Fruit fly (Drosophila melanogaster) whole organism, prepupa: ENCODE results near the gene eIF3d1.

Source experiments
- Blimp-1 ChIP-seq: fragments of 200-800 bp; sonication (Bioruptor generic); optimal IDR thresholded peaks from 3 replicates; lab custom pipeline; 2017; ENCODE audit warnings: missing biosample characterization, missing genetic modification characterization, mild to moderate bottlenecking, moderate library complexity, missing genetic modification reagents
- CG10631 ChIP-seq: fragments of 200-800 bp; sonication (Bioruptor generic); optimal IDR thresholded peaks from 2 replicates; lab custom pipeline; 2016; ENCODE audit warnings: missing biosample characterization, missing genetic modification characterization
- CG10669 ChIP-seq: fragments of 200-800 bp; sonication (Bioruptor generic); optimal IDR thresholded peaks from 3 replicates; lab custom pipeline; 2018; ENCODE audit warnings: missing biosample characterization, mild to moderate bottlenecking, missing genetic modification characterization, moderate library complexity
- CG11294 ChIP-seq: fragments of 200-800 bp; sonication (Bioruptor generic); IDR thresholded peaks from 2 replicates; pipeline ENCODE4 v1.3.6; 2022; ENCODE audit warnings: missing biosample characterization, missing genetic modification characterization
- CG15336 ChIP-seq: fragments of 200-800 bp; sonication (Bioruptor generic); IDR thresholded peaks from 2 replicates; pipeline ENCODE4 v1.3.6; 2022; ENCODE audit warnings: missing biosample characterization, missing genetic modification characterization
- CG1621 ChIP-seq: fragments of 200-800 bp; sonication (Bioruptor generic); optimal IDR thresholded peaks from 3 replicates; lab custom pipeline; 2018; ENCODE audit warnings: missing biosample characterization, mild to moderate bottlenecking, missing genetic modification characterization
- CG3032 ChIP-seq: fragments of 200-800 bp; optimal IDR thresholded peaks from 2 replicates; lab custom pipeline; 2019; ENCODE audit warnings: missing biosample characterization, mild to moderate bottlenecking, missing genetic modification characterization, moderate library complexity
- CG31627 ChIP-seq: fragments of 200-800 bp; sonication (Bioruptor generic); optimal IDR thresholded peaks from 3 replicates; lab custom pipeline; 2016; ENCODE audit warnings: missing biosample characterization, missing genetic modification characterization
- CG32006 ChIP-seq: fragments of 200-800 bp; sonication (Bioruptor generic); optimal IDR thresholded peaks from 3 replicates; lab custom pipeline; 2017; ENCODE audit warnings: missing biosample characterization, mild to moderate bottlenecking, missing genetic modification characterization
- CG34406 ChIP-seq: fragments of 200-800 bp; sonication (Bioruptor generic); optimal IDR thresholded peaks from 3 replicates; lab custom pipeline; 2016; ENCODE audit warnings: missing biosample characterization, missing genetic modification characterization
- CG3919 ChIP-seq: fragments of 200-800 bp; sonication (Bioruptor generic); optimal IDR thresholded peaks from 3 replicates; lab custom pipeline; 2016; ENCODE audit warnings: missing biosample characterization, missing genetic modification characterization
- CG4318 ChIP-seq: fragments of 200-800 bp; sonication (Bioruptor generic); optimal IDR thresholded peaks from 3 replicates; lab custom pipeline; 2017; ENCODE audit warnings: missing biosample characterization, mild to moderate bottlenecking, missing genetic modification characterization
- CG6163 ChIP-seq: fragments of 200-800 bp; sonication (Bioruptor generic); IDR thresholded peaks from 3 replicates; pipeline ENCODE4 v1.3.6; 2022; ENCODE audit warnings: missing biosample characterization, missing genetic modification characterization
- CG6276 ChIP-seq: fragments of 200-800 bp; sonication (Bioruptor generic); optimal IDR thresholded peaks from 2 replicates; lab custom pipeline; 2017; ENCODE audit warnings: missing biosample characterization, mild to moderate bottlenecking, missing genetic modification characterization
- CG6792 ChIP-seq: fragments of 200-800 bp; sonication (Bioruptor generic); optimal IDR thresholded peaks from 3 replicates; lab custom pipeline; 2016; ENCODE audit warnings: missing biosample characterization, missing genetic modification characterization
- CG6808 ChIP-seq: fragments of 200-800 bp; sonication (Bioruptor generic); optimal IDR thresholded peaks from 3 replicates; lab custom pipeline; 2017; ENCODE audit warnings: missing biosample characterization, missing genetic modification characterization, mild to moderate bottlenecking, moderate library complexity, missing genetic modification reagents
- CG6854 ChIP-seq: fragments of 200-800 bp; sonication (Bioruptor generic); optimal IDR thresholded peaks from 2 replicates; lab custom pipeline; 2017; ENCODE audit warnings: missing biosample characterization, mild to moderate bottlenecking, missing genetic modification characterization
- CG7368 ChIP-seq: fragments of 200-800 bp; sonication (Bioruptor generic); optimal IDR thresholded peaks from 3 replicates; lab custom pipeline; 2016; ENCODE audit warnings: missing biosample characterization, missing genetic modification characterization
- CG8119 ChIP-seq: fragments of 200-800 bp; sonication (Bioruptor generic); IDR thresholded peaks from 3 replicates; pipeline ENCODE4 v1.3.6; 2022; ENCODE audit warnings: missing biosample characterization, missing genetic modification characterization
- CG8319 ChIP-seq: fragments of 200-800 bp; sonication (Bioruptor generic); optimal IDR thresholded peaks from 3 replicates; lab custom pipeline; 2016; ENCODE audit warnings: missing biosample characterization, missing genetic modification characterization
- CG8632 ChIP-seq: fragments of 200-800 bp; sonication (Bioruptor generic); optimal IDR thresholded peaks from 3 replicates; lab custom pipeline; 2016; ENCODE audit warnings: missing biosample characterization, missing genetic modification characterization
- Eip78C ChIP-seq: fragments of 200-800 bp; sonication (Bioruptor generic); peaks from one replicate; lab custom pipeline; 2016; ENCODE audit warnings: missing biosample characterization, missing genetic modification characterization
- Ets96B ChIP-seq: fragments of 200-800 bp; optimal IDR thresholded peaks from 2 replicates; lab custom pipeline; 2019; ENCODE audit warnings: missing biosample characterization, mild to moderate bottlenecking, missing genetic modification characterization, moderate library complexity
- Gug ChIP-seq: fragments of 200-800 bp; sonication (Bioruptor generic); IDR thresholded peaks from 2 replicates; pipeline ENCODE4 v1.3.6; 2022; ENCODE audit warnings: missing biosample characterization, missing genetic modification characterization
- Hr38 ChIP-seq: sonication (Bioruptor generic); optimal IDR thresholded peaks from 2 replicates; lab custom pipeline; 2016; ENCODE audit warnings: missing biosample characterization, missing genetic modification characterization
- Hr39 ChIP-seq: fragments of 200-800 bp; sonication (Bioruptor generic); optimal IDR thresholded peaks from 2 replicates; lab custom pipeline; 2016; ENCODE audit warnings: missing biosample characterization, missing genetic modification characterization
- Hr4 ChIP-seq: fragments of 200-800 bp; sonication (Bioruptor generic); optimal IDR thresholded peaks from 3 replicates; lab custom pipeline; 2016; ENCODE audit warnings: missing biosample characterization, missing genetic modification characterization
- Met ChIP-seq: fragments of 200-800 bp; sonication (Bioruptor generic); optimal IDR thresholded peaks from 3 replicates; lab custom pipeline; 2016; ENCODE audit warnings: missing biosample characterization, missing genetic modification characterization
- OdsH ChIP-seq: fragments of 200-800 bp; sonication (Bioruptor generic); optimal IDR thresholded peaks from 3 replicates; lab custom pipeline; 2016; ENCODE audit warnings: missing biosample characterization, missing genetic modification characterization
- Smox ChIP-seq: fragments of 200-800 bp; sonication (Bioruptor generic); optimal IDR thresholded peaks from 3 replicates; lab custom pipeline; 2016; ENCODE audit warnings: missing biosample characterization, missing genetic modification characterization
- Sox102F ChIP-seq: fragments of 200-800 bp; sonication (Bioruptor generic); optimal IDR thresholded peaks from 2 replicates; lab custom pipeline; 2016; ENCODE audit warnings: missing biosample characterization, mild to moderate bottlenecking, missing genetic modification characterization
- Sox15 ChIP-seq: fragments of 200-800 bp; sonication (Bioruptor generic); optimal IDR thresholded peaks from 3 replicates; lab custom pipeline; 2016; ENCODE audit warnings: missing biosample characterization, missing genetic modification characterization
- achi ChIP-seq: fragments of 200-800 bp; sonication (Bioruptor generic); optimal IDR thresholded peaks from 3 replicates; lab custom pipeline; 2016; ENCODE audit warnings: missing biosample characterization, missing genetic modification characterization
- acj6 ChIP-seq: fragments of 200-800 bp; sonication (Bioruptor generic); optimal IDR thresholded peaks from 3 replicates; lab custom pipeline; 2016; ENCODE audit warnings: missing biosample characterization, missing genetic modification characterization
- cyc ChIP-seq: fragments of 200-800 bp; sonication (Bioruptor generic); optimal IDR thresholded peaks from 3 replicates; lab custom pipeline; 2016; ENCODE audit warnings: missing biosample characterization, missing genetic modification characterization
- dac ChIP-seq: fragments of 200-800 bp; sonication (Bioruptor generic); optimal IDR thresholded peaks from 2 replicates; lab custom pipeline; 2017; ENCODE audit warnings: missing biosample characterization, mild to moderate bottlenecking, missing genetic modification characterization
- dsx ChIP-seq: fragments of 200-800 bp; optimal IDR thresholded peaks from 3 replicates; lab custom pipeline; 2019; ENCODE audit warnings: missing biosample characterization, mild to moderate bottlenecking, missing genetic modification characterization, moderate library complexity; ENCODE audit not compliant: poor library complexity, severe bottlenecking
- esn ChIP-seq: fragments of 200-800 bp; sonication (Bioruptor generic); optimal IDR thresholded peaks from 2 replicates; lab custom pipeline; 2016; ENCODE audit warnings: missing biosample characterization, mild to moderate bottlenecking, missing genetic modification characterization, moderate library complexity
- lz ChIP-seq: fragments of 200-800 bp; sonication (Bioruptor generic); optimal IDR thresholded peaks from 3 replicates; lab custom pipeline; 2016; ENCODE audit warnings: missing biosample characterization, missing genetic modification characterization
- net ChIP-seq: fragments of 200-800 bp; sonication (Bioruptor generic); optimal IDR thresholded peaks from 3 replicates; lab custom pipeline; 2016; ENCODE audit warnings: missing biosample characterization, missing genetic modification characterization
- pdm3 ChIP-seq: fragments of 200-800 bp; sonication (Bioruptor generic); optimal IDR thresholded peaks from 3 replicates; lab custom pipeline; 2016; ENCODE audit warnings: missing biosample characterization, missing genetic modification characterization
- spab ChIP-seq: fragments of 200-800 bp; sonication (Bioruptor generic); optimal IDR thresholded peaks from 2 replicates; lab custom pipeline; 2017; ENCODE audit warnings: missing biosample characterization, mild to moderate bottlenecking, missing genetic modification characterization, missing genetic modification reagents
- ss ChIP-seq, 2 experiments: fragments of 200-800 bp; sonication (Bioruptor generic); optimal IDR thresholded peaks; 2 replicates in 1 of 2; 3 replicates in 1 of 2; lab custom pipeline; 2017 to 2018; ENCODE audit warnings: mild to moderate bottlenecking in 2 of 2, missing biosample characterization in 2 of 2, missing genetic modification characterization in 2 of 2, moderate library complexity in 1 of 2
- svp ChIP-seq: fragments of 200-800 bp; sonication (Bioruptor generic); peaks from one replicate; lab custom pipeline; 2016; ENCODE audit warnings: missing biosample characterization, missing genetic modification characterization

The eIF3d1 gene

dm6 chr3R:23652525-23653108 lies 27.2 kb upstream of the eIF3d1 start (continued):
- TF ChIP-seq Hr38 (GFP tag; lab: Kevin White, UChicago) = no peak
- TF ChIP-seq CG3919 (GFP tag; lab: Kevin White, UChicago) = peak; percentile 39
- TF ChIP-seq CG6792 (GFP tag; lab: Kevin White, UChicago) = peak; percentile 30
- peak; percentile 4 for TF ChIP-seq net (GFP tag; lab: Kevin White, UChicago)
- TF ChIP-seq Hr4 = no peak
- no peak for TF ChIP-seq Sox15
- peak; percentile 67 for TF ChIP-seq Eip78C (GFP tag; lab: Kevin White, UChicago)
- TF ChIP-seq Ets96B = no peak
- no peak for TF ChIP-seq Hr39 (GFP tag; lab: Kevin White, UChicago)
- TF ChIP-seq CG11294 (GFP tag; lab: Robert Waterston, UW) = no peak
- TF ChIP-seq CG10669 = no peak
- no peak for TF ChIP-seq spab (GFP tag; lab: Kevin White, UChicago)
- no peak for TF ChIP-seq dsx (GFP tag; lab: Kevin White, UChicago)
- no peak for TF ChIP-seq CG10631 (GFP tag; lab: Kevin White, UChicago)
- no peak for TF ChIP-seq lz (GFP tag; lab: Kevin White, UChicago)
- TF ChIP-seq CG34406 (GFP tag; lab: Kevin White, UChicago) = peak; percentile 14
- TF ChIP-seq acj6 (GFP tag; lab: Kevin White, UChicago) = no peak
- no peak for TF ChIP-seq CG6276 (GFP tag; lab: Kevin White, UChicago)
- TF ChIP-seq CG6854 (GFP tag; lab: Kevin White, UChicago) = no peak
- no peak for TF ChIP-seq CG8119 (GFP tag; lab: Robert Waterston, UW)
- TF ChIP-seq ss (GFP tag; optimal IDR thresholded peaks at IDR 0.05; lab: Kevin White, UChicago) = no peak
- no peak for TF ChIP-seq CG15336 (GFP tag; lab: Robert Waterston, UW)
- TF ChIP-seq CG7368 (GFP tag; lab: Kevin White, UChicago) = peak; percentile 26

DNA sequence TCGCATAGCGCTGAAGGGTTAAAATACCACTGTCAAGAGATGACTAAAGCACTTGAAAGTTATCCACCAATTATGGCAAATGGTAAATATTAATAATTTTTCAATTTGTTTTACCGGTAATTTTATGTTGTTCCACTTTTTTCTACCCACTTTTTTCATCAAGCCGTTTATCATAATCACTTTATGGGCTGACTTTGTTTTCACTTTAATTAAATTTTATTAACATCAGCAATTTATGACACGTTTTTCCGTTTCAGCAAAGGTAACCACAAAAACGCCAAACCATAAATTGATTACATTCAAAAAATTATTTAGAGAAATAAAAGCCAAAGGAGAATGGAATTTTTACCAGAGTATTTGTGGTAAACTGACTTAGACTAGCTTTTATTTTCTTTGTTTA lies 24.3 kb upstream of the eIF3d1 start:
- TF ChIP-seq Eip78C (GFP tag; lab: Kevin White, UChicago) (peak; percentile 40), CG6808 (GFP tag; lab: Kevin White, UChicago) (no peak), Gug (GFP tag; lab: Robert Waterston, UW) (no peak), Met (GFP tag; lab: Kevin White, UChicago) (peak; percentile 26), CG31627 (GFP tag; lab: Kevin White, UChicago) (no peak)
- TF ChIP-seq, all 60 proteins: peak for 2

DNA sequence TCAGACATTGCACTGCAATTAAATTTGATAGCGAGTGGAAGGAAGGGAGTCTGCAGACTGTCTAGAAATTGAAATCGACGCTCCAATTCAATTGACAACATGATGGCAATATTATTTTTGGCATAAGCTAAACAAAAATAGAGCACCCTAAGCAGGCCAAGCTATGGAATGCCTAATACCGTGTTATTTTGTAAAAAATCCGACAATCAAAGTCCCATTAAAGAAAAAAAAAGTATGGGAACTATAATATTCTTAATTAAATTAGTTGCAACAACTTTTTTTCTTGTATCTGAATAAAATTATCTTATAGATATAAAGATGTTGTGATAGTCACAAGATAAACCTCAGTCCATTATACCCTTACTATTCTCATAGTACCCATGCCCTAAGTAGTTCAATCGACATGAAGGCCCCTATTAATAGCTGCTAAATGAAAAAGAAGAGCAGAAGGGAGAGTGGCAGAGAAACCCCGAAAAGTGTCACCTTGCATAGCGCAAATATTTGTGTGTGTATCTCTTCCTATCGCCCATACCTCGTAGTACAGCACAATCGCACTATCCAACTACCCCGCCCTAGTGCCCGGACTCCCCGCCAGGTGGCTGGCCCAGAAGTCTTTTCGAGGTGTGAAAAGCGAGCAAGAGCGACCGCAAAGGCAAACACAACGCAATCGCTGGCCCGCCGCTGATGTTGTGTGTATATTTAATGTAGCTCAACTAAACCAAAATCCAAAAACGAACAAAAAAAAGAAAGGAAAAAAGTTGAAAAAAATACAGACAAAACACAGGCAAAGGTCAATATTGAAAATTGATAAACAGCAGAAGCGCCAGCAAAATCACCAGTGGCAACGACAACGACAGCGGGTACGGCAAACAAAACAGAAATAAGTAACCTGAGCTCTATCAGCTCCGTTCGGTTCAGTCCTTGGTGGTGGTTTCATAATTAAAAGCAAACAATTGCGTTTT lies 22.2 kb upstream of the eIF3d1 start:
- TF ChIP-seq cyc (GFP tag; lab: Kevin White, UChicago) (no peak), CG1621 (tag; lab: Kevin White, UChicago) (peak; percentile 10), OdsH (GFP tag; lab: Kevin White, UChicago) (peak; percentile 12), Eip78C (GFP tag; lab: Kevin White, UChicago) (peak; percentile 57), CG32006 (GFP tag; lab: Kevin White, UChicago) (no peak), CG6163 (GFP tag; lab: Robert Waterston, UW) (peak; percentile 35; the same call in 1 of the 3 replicates), Blimp-1 (GFP tag; lab: Kevin White, UChicago) (peak; percentile 6), CG31627 (GFP tag; lab: Kevin White, UChicago) (no peak), Smox (GFP tag; lab: Kevin White, UChicago) (no peak), CG10669 (peak; percentile 20), svp (GFP tag; lab: Kevin White, UChicago) (peak; percentile 94), CG8319 (GFP tag; lab: Kevin White, UChicago) (no peak), spab (GFP tag; lab: Kevin White, UChicago) (peak; percentile 33), pdm3 (GFP tag; lab: Kevin White, UChicago) (no peak), Sox102F (GFP tag; lab: Kevin White, UChicago) (no peak), Met (GFP tag; lab: Kevin White, UChicago) (no peak), CG3032 (tag; lab: Kevin White, UChicago) (no peak), CG8119 (GFP tag; lab: Robert Waterston, UW) (no peak), achi (peak; percentile 23), esn (GFP tag; lab: Kevin White, UChicago) (peak; percentile 26), Hr39 (GFP tag; lab: Kevin White, UChicago) (no peak), dsx (GFP tag; lab: Kevin White, UChicago) (no peak), CG6792 (GFP tag; lab: Kevin White, UChicago) (peak; percentile 44), CG7368 (GFP tag; lab: Kevin White, UChicago) (peak; percentile 33), dac (GFP tag; lab: Kevin White, UChicago) (no peak), CG11294 (GFP tag; lab: Robert Waterston, UW) (no peak), CG6854 (GFP tag; lab: Kevin White, UChicago) (no peak), CG8632 (GFP tag; lab: Kevin White, UChicago) (peak; percentile 54), CG4318 (no peak)
